Worm (Caenorhabditis elegans) whole organism, midembryonic: Measurements from ENCODE around the gene F53A9.6.

Experiments used
- T22C8.4 ChIP-seq: fragments of 200-800 bp; sonication (Bioruptor generic); IDR thresholded peaks from 2 replicates; pipeline ENCODE4 v1.3.6; 2022; ENCODE audit warnings: missing genetic modification characterization, missing compliant biosample characterization
- flt-1 ChIP-seq: fragments of 200-800 bp; sonication (Bioruptor generic); IDR thresholded peaks from 2 replicates; pipeline ENCODE4 v1.3.6; 2022; ENCODE audit warnings: missing genetic modification characterization, missing compliant biosample characterization
- tab-1 ChIP-seq: fragments of 200-800 bp; sonication (Bioruptor generic); IDR thresholded peaks from 2 replicates; pipeline ENCODE4 v1.3.6; 2022; ENCODE audit warnings: missing genetic modification characterization, missing compliant biosample characterization
- ztf-23 ChIP-seq: fragments of 200-800 bp; sonication (Bioruptor generic); IDR thresholded peaks from 2 replicates; pipeline ENCODE4 v1.3.6; 2022; ENCODE audit warnings: missing genetic modification reagents, missing genetic modification characterization, missing compliant biosample characterization

DNA sequence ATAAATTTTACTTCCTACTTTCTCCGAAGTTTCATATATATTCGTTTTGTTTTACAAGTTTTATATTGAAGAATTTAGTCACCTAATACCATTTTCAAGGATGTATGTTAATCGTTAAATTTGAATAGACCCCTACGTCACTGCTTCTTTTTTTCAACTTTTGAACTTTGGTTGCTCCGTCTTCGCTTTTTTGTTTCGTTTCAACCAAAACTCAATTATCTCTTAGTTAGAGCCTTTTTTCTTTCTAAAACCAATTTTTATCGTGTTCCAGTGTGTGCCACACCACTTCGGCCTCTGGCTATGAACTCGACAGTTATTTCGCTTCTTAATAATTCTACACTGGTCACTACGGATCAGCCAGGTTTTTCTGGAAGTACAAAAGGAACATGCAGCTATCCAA is 16.1 kb downstream of the F53A9.6 start, which contains the start of gene frpr-8:
- no peak for TF ChIP-seq ztf-23 (GFP tag; lab: Robert Waterston, UW)
- no peak for TF ChIP-seq flt-1 (GFP tag; lab: Robert Waterston, UW)
- TF ChIP-seq T22C8.4 (GFP tag; lab: Robert Waterston, UW) = no peak
- no peak for TF ChIP-seq tab-1
